Worm (Caenorhabditis elegans) whole organism, young adult: ENCODE measurements around the gene lin-13.

Experiments used
- B0035.1 ChIP-seq: sonication (generic microtip); optimal IDR thresholded peaks from 2 replicates; lab custom pipeline; 2016; ENCODE audit warnings: missing genetic modification characterization, mild to moderate bottlenecking, missing compliant biosample characterization, missing genotype, missing genetic modification reagents
- C06A6.2 ChIP-seq: fragments of 200-800 bp; sonication (Bioruptor generic); conservative IDR thresholded peaks from 2 replicates; pipeline ENCODE4 v1.3.6; 2022; ENCODE audit warnings: missing genetic modification characterization, missing compliant biosample characterization
- C17E4.6 ChIP-seq: fragments of 200-800 bp; sonication (Bioruptor generic); IDR thresholded peaks from 2 replicates; pipeline ENCODE4 v1.3.6; 2022; ENCODE audit warnings: missing genetic modification reagents, missing genetic modification characterization, missing compliant biosample characterization
- D2030.7 ChIP-seq: fragments of 200-800 bp; sonication (Bioruptor generic); IDR thresholded peaks from 2 replicates; pipeline ENCODE4 v1.3.6; 2022; ENCODE audit warnings: missing genetic modification reagents, missing genetic modification characterization, missing compliant biosample characterization
- F10E7.11 ChIP-seq: sonication (generic microtip); optimal IDR thresholded peaks from 2 replicates; lab custom pipeline; 2017; ENCODE audit warnings: mild to moderate bottlenecking, missing genetic modification characterization, moderate library complexity, missing compliant biosample characterization
- F22D6.2 ChIP-seq: sonication (generic microtip); optimal IDR thresholded peaks from 2 replicates; lab custom pipeline; 2016; ENCODE audit warnings: mild to moderate bottlenecking, missing genetic modification characterization, missing compliant biosample characterization
- F33H1.4 ChIP-seq: fragments of 200-800 bp; sonication (Bioruptor generic); IDR thresholded peaks from 2 replicates; pipeline ENCODE4 v1.3.6; 2022; ENCODE audit warnings: missing genetic modification reagents, missing genetic modification characterization, missing compliant biosample characterization
- F39B2.1 ChIP-seq: fragments of 200-800 bp; sonication (Bioruptor generic); IDR thresholded peaks from 2 replicates; pipeline ENCODE4 v1.3.6; 2022; ENCODE audit warnings: missing genetic modification reagents, missing genetic modification characterization, missing compliant biosample characterization
- F55B11.4 ChIP-seq: sonication (generic microtip); optimal IDR thresholded peaks from 2 replicates; lab custom pipeline; 2016; ENCODE audit warnings: missing compliant biosample characterization, missing genetic modification characterization, borderline replicate concordance; ENCODE audit not compliant: insufficient read depth
- F57A8.1 ChIP-seq: fragments of 200-800 bp; sonication (Bioruptor generic); optimal IDR thresholded peaks from 2 replicates; lab custom pipeline; 2018; ENCODE audit warnings: mild to moderate bottlenecking, missing genetic modification characterization, moderate library complexity, missing compliant biosample characterization
- F57C9.4 ChIP-seq: sonication (generic microtip); optimal IDR thresholded peaks from 2 replicates; lab custom pipeline; 2017; ENCODE audit warnings: mild to moderate bottlenecking, missing genetic modification characterization, missing compliant biosample characterization
- K12H6.12 ChIP-seq: fragments of 200-800 bp; sonication (Bioruptor generic); optimal IDR thresholded peaks from 2 replicates; lab custom pipeline; 2018; ENCODE audit warnings: mild to moderate bottlenecking, missing genetic modification characterization, missing compliant biosample characterization
- T07F8.4 ChIP-seq: sonication (generic microtip); optimal IDR thresholded peaks from 2 replicates; lab custom pipeline; 2016; ENCODE audit warnings: mild to moderate bottlenecking, missing genetic modification characterization, moderate library complexity, missing compliant biosample characterization
- Y79H2A.3 ChIP-seq: fragments of 200-800 bp; sonication (Bioruptor generic); conservative IDR thresholded peaks from 2 replicates; pipeline ENCODE4 v1.3.6; 2022; ENCODE audit warnings: missing genetic modification reagents, missing genetic modification characterization, missing compliant biosample characterization
- ZK185.1 ChIP-seq: sonication (generic microtip); optimal IDR thresholded peaks from 2 replicates; lab custom pipeline; 2016; ENCODE audit warnings: mild to moderate bottlenecking, missing genetic modification characterization, missing compliant biosample characterization; ENCODE audit not compliant: poor library complexity, severe bottlenecking
- aptf-2 ChIP-seq: fragments of 200-800 bp; sonication (Bioruptor generic); conservative IDR thresholded peaks from 2 replicates; pipeline ENCODE4 v1.3.6; 2022; ENCODE audit warnings: missing genetic modification reagents, missing genetic modification characterization, missing compliant biosample characterization
- aptf-3 ChIP-seq: fragments of 200-800 bp; sonication (Bioruptor generic); IDR thresholded peaks from 2 replicates; pipeline ENCODE4 v1.3.6; 2022; ENCODE audit warnings: missing genetic modification characterization, missing compliant biosample characterization
- ccch-3 ChIP-seq: fragments of 200-800 bp; sonication (Bioruptor generic); optimal IDR thresholded peaks from 2 replicates; lab custom pipeline; 2018; ENCODE audit warnings: mild to moderate bottlenecking, missing genetic modification characterization, missing compliant biosample characterization
- cebp-1 ChIP-seq, 2 experiments: fragments of 200-800 bp in 1 of 2; sonication (Bioruptor generic) in 1 of 2; sonication (generic microtip) in 1 of 2; IDR thresholded peaks in 1 of 2; optimal IDR thresholded peaks in 1 of 2; 2 replicates each; pipeline versions ENCODE4 v1.3.6 to Lab custom; 2017 to 2022; ENCODE audit warnings: missing compliant biosample characterization in 2 of 2, missing genetic modification characterization in 2 of 2, mild to moderate bottlenecking in 1 of 2, missing genetic modification reagents in 1 of 2, moderate library complexity in 1 of 2
- chd-7 ChIP-seq: sonication (generic microtip); optimal IDR thresholded peaks from 2 replicates; lab custom pipeline; 2016; ENCODE audit warnings: mild to moderate bottlenecking, missing genetic modification characterization, moderate library complexity, missing compliant biosample characterization
- dpff-1 ChIP-seq: sonication (generic microtip); optimal IDR thresholded peaks from 2 replicates; lab custom pipeline; 2017; ENCODE audit warnings: mild to moderate bottlenecking, missing genetic modification characterization, missing compliant biosample characterization
- egl-44 ChIP-seq: fragments of 200-800 bp; sonication (Bioruptor generic); IDR thresholded peaks from 2 replicates; pipeline ENCODE4 v1.3.6; 2022; ENCODE audit warnings: missing genetic modification reagents, missing genetic modification characterization, missing compliant biosample characterization
- fkh-3 ChIP-seq: sonication (generic microtip); optimal IDR thresholded peaks from 2 replicates; lab custom pipeline; 2016; ENCODE audit warnings: mild to moderate bottlenecking, missing genetic modification characterization, missing compliant biosample characterization
- hlh-26 ChIP-seq: fragments of 200-800 bp; sonication (Bioruptor generic); conservative IDR thresholded peaks from 2 replicates; pipeline ENCODE4 v1.3.6; 2022; ENCODE audit warnings: missing genetic modification reagents, missing genetic modification characterization, missing compliant biosample characterization
- lag-1 ChIP-seq: fragments of 200-800 bp; sonication (Bioruptor generic); IDR thresholded peaks from 2 replicates; pipeline ENCODE4 v1.3.6; 2022; ENCODE audit warnings: missing genetic modification reagents, missing genetic modification characterization, missing compliant biosample characterization
- let-607 ChIP-seq, 2 experiments: fragments of 200-800 bp in 1 of 2; sonication (Bioruptor generic) in 1 of 2; sonication (generic microtip) in 1 of 2; optimal IDR thresholded peaks; 2 replicates each; lab custom pipeline; 2016 to 2018; ENCODE audit warnings: mild to moderate bottlenecking in 2 of 2, missing compliant biosample characterization in 2 of 2, missing genetic modification characterization in 2 of 2, moderate library complexity in 2 of 2, missing genotype in 1 of 2
- lin-26 ChIP-seq: fragments of 200-800 bp; sonication (Bioruptor generic); IDR thresholded peaks from 2 replicates; pipeline ENCODE4 v1.3.6; 2022; ENCODE audit warnings: missing genetic modification reagents, missing genetic modification characterization, missing compliant biosample characterization
- lin-35 ChIP-seq, 3 experiments: fragments of 150-350 bp in 2 of 3; sonication (generic microtip) in 1 of 3; optimal IDR thresholded peaks; 2 replicates each; lab custom pipeline; 2014 to 2018; ENCODE audit warnings: missing biosample characterization in 3 of 3, missing genetic modification characterization in 3 of 3, missing genetic modification reagents in 3 of 3
- lin-40 ChIP-seq: sonication (generic microtip); optimal IDR thresholded peaks from 2 replicates; lab custom pipeline; 2016; ENCODE audit warnings: missing genetic modification characterization, mild to moderate bottlenecking, missing compliant biosample characterization, missing genotype, missing genetic modification reagents
- lsl-1 ChIP-seq: fragments of 200-800 bp; sonication (Bioruptor generic); optimal IDR thresholded peaks from 2 replicates; lab custom pipeline; 2018; ENCODE audit warnings: mild to moderate bottlenecking, missing genetic modification characterization, moderate library complexity, missing compliant biosample characterization
- madf-6 ChIP-seq: fragments of 200-800 bp; sonication (Bioruptor generic); IDR thresholded peaks from 2 replicates; pipeline ENCODE4 v1.3.6; 2022; ENCODE audit warnings: missing genetic modification reagents, missing genetic modification characterization, missing compliant biosample characterization
- pha-4 ChIP-seq: fragments of 150-350 bp; sonication (generic microtip); optimal IDR thresholded peaks from 2 replicates; lab custom pipeline; 2014; ENCODE audit warnings: missing biosample characterization, missing genetic modification reagents, missing genetic modification characterization
- repo-1 ChIP-seq: sonication (generic microtip); optimal IDR thresholded peaks from 2 replicates; lab custom pipeline; 2017; ENCODE audit warnings: mild to moderate bottlenecking, missing genetic modification characterization, missing compliant biosample characterization
- rpc-1 ChIP-seq, 2 experiments: fragments of 150-350 bp in 1 of 2; sonication (generic microtip) in 1 of 2; optimal IDR thresholded peaks; 2 replicates each; lab custom pipeline; 2014 to 2018; ENCODE audit warnings: missing biosample characterization in 1 of 2, missing genetic modification characterization in 1 of 2, missing genetic modification reagents in 1 of 2, missing genotype in 1 of 2
- snpc-3.4 ChIP-seq: sonication (generic microtip); optimal IDR thresholded peaks from 2 replicates; lab custom pipeline; 2017; ENCODE audit warnings: missing genetic modification characterization, mild to moderate bottlenecking, missing compliant biosample characterization, antibody characterized with exemption, moderate library complexity, missing genotype, missing genetic modification reagents
- snpc-4 ChIP-seq, 5 experiments: fragments of 150-350 bp in 1 of 5; sonication (generic microtip) in 4 of 5; optimal IDR thresholded peaks; 2 replicates each; lab custom pipeline; 2014 to 2018; ENCODE audit warnings: missing genetic modification characterization in 5 of 5, missing biosample characterization in 3 of 5, antibody characterized with exemption in 2 of 5, mild to moderate bottlenecking in 2 of 5, missing compliant biosample characterization in 2 of 5, missing genotype in 2 of 5, moderate library complexity in 2 of 5, missing genetic modification reagents in 1 of 5
- somi-1 ChIP-seq: fragments of 200-800 bp; sonication (Bioruptor generic); optimal IDR thresholded peaks from 2 replicates; lab custom pipeline; 2018; ENCODE audit warnings: mild to moderate bottlenecking, missing genetic modification characterization, missing compliant biosample characterization
- sptf-2 ChIP-seq: fragments of 200-800 bp; sonication (Bioruptor generic); optimal IDR thresholded peaks from 2 replicates; lab custom pipeline; 2018; ENCODE audit warnings: mild to moderate bottlenecking, missing genetic modification characterization, missing compliant biosample characterization
- tbx-9 ChIP-seq: sonication (generic microtip); optimal IDR thresholded peaks from 2 replicates; lab custom pipeline; 2016; ENCODE audit warnings: borderline replicate concordance, missing genetic modification characterization, inconsistent platforms, missing compliant biosample characterization
- unc-130 ChIP-seq: sonication (generic microtip); optimal IDR thresholded peaks from 2 replicates; lab custom pipeline; 2016; ENCODE audit warnings: missing genetic modification reagents, missing genetic modification characterization, missing compliant biosample characterization
- zfh-2 ChIP-seq: fragments of 200-800 bp; sonication (Bioruptor generic); conservative IDR thresholded peaks from 2 replicates; pipeline ENCODE4 v1.3.6; 2022; ENCODE audit warnings: missing genetic modification reagents, missing genetic modification characterization, missing compliant biosample characterization
- zim-3 ChIP-seq: sonication (generic microtip); optimal IDR thresholded peaks from 2 replicates; lab custom pipeline; 2017; ENCODE audit warnings: mild to moderate bottlenecking, missing genetic modification characterization, moderate library complexity, missing compliant biosample characterization
- ztf-22 ChIP-seq: fragments of 200-800 bp; sonication (Bioruptor generic); optimal IDR thresholded peaks from 2 replicates; lab custom pipeline; 2018; ENCODE audit warnings: mild to moderate bottlenecking, missing genetic modification characterization, moderate library complexity, missing compliant biosample characterization
- ztf-26 ChIP-seq: sonication (generic microtip); optimal IDR thresholded peaks from 2 replicates; lab custom pipeline; 2017; ENCODE audit warnings: missing genetic modification characterization, missing compliant biosample characterization
- ztf-28 ChIP-seq: fragments of 200-800 bp; sonication (Bioruptor generic); IDR thresholded peaks from 2 replicates; pipeline ENCODE4 v1.3.6; 2022; ENCODE audit warnings: missing genetic modification reagents, missing genetic modification characterization, missing compliant biosample characterization

lin-13 gene

DNA sequence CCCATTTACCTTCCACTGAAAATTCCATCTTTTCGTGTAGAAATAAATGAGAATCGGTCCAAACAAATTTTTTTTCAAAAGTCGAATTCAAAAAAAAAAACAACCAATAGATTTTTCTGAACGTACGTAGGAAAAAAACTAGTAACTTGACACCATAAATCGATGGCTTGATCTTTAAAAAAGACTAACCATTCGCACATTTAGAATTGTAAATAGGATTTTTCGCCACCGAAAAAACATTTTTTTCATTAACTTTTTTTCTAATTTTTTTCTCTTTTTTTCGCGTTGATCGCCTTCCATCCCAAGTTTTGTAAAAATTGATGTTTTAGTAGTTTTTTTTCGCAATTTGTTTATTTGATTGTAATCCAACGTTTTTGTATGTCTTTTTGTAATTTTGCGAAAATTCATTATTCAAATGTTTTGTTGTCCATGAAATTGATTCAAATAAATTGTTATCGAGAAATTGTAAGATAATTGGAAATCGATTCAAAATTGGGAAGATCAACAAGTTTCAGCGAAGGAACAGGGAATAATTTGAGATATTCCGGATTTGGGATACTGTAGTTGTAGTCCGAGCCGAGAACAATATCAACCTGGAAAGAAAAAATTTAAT is 28.5 kb upstream of the lin-13 start:
- no peak for TF ChIP-seq F39B2.1
- no peak for TF ChIP-seq lsl-1 (GFP tag; lab: Kevin White, UChicago)
- peak; percentile 52 for TF ChIP-seq chd-7 (tag; lab: Kevin White, UChicago)
- no peak for TF ChIP-seq ztf-28 (GFP tag; lab: Robert Waterston, UW)
- no peak for TF ChIP-seq snpc-4 (GFP tag; optimal IDR thresholded peaks at IDR 0.05; lab: Kevin White, UChicago)
- no peak for TF ChIP-seq snpc-4 (tag; optimal IDR thresholded peaks at IDR 0.05; lab: Kevin White, UChicago)
- TF ChIP-seq lag-1 (GFP tag; lab: Robert Waterston, UW) = no peak
- no peak for TF ChIP-seq pha-4 (tag; lab: Kevin White, UChicago)
- no peak for TF ChIP-seq lin-40 (tag; lab: Kevin White, UChicago)
- TF ChIP-seq somi-1 = no peak
- no peak for TF ChIP-seq fkh-3 (tag; lab: Kevin White, UChicago)
- TF ChIP-seq D2030.7 (GFP tag; lab: Robert Waterston, UW) = no peak
- TF ChIP-seq madf-6 (GFP tag; lab: Robert Waterston, UW) = no peak
- TF ChIP-seq aptf-2 = 0 out of 2 replicates have a peak, but pooled peaks have one; percentile 11
- TF ChIP-seq cebp-1 (GFP tag; IDR thresholded peaks at IDR 0.05; lab: Robert Waterston, UW) = no peak
- TF ChIP-seq cebp-1 (tag; optimal IDR thresholded peaks at IDR 0.05; lab: Kevin White, UChicago) = peak; percentile 14
- peak; percentile 11 for TF ChIP-seq repo-1
- TF ChIP-seq F10E7.11 = peak; percentile 52
- TF ChIP-seq ztf-26 (tag; lab: Kevin White, UChicago) = peak; percentile 8
- TF ChIP-seq T07F8.4 = no peak
- no peak for TF ChIP-seq F57A8.1 (GFP tag; lab: Kevin White, UChicago)
- 0 out of 2 replicates have a peak, but pooled peaks have one; percentile 49 for TF ChIP-seq C06A6.2 (GFP tag; lab: Robert Waterston, UW)
- no peak for TF ChIP-seq hlh-26
- no peak for TF ChIP-seq F33H1.4 (GFP tag; lab: Robert Waterston, UW)
- no peak for TF ChIP-seq egl-44 (GFP tag; lab: Robert Waterston, UW)
- TF ChIP-seq ccch-3 (GFP tag; lab: Kevin White, UChicago) = no peak
- peak in 1 of 3 experiments; percentile 40 for TF ChIP-seq lin-35 (GFP tag; optimal IDR thresholded peaks at IDR 0.05; lab: Kevin White, UChicago)
- peak in 1 of 2 experiments; percentile 26 for TF ChIP-seq let-607 (tag; optimal IDR thresholded peaks at IDR 0.05; lab: Kevin White, UChicago)
- no peak for TF ChIP-seq C17E4.6
- no peak for TF ChIP-seq F22D6.2 (tag; lab: Kevin White, UChicago)
- no peak for TF ChIP-seq zfh-2 (GFP tag; lab: Robert Waterston, UW)
- TF ChIP-seq unc-130 (GFP tag; lab: Kevin White, UChicago) = no peak
- TF ChIP-seq tbx-9 (tag; lab: Kevin White, UChicago) = no peak
- peak; percentile 59 for TF ChIP-seq zim-3 (tag; lab: Kevin White, UChicago)
- TF ChIP-seq K12H6.12 (tag; lab: Kevin White, UChicago) = no peak
- TF ChIP-seq B0035.1 (tag; lab: Kevin White, UChicago) = no peak
- TF ChIP-seq Y79H2A.3 (GFP tag; lab: Robert Waterston, UW) = no peak
- TF ChIP-seq ztf-22 = no peak
- no peak for TF ChIP-seq rpc-1 (optimal IDR thresholded peaks at IDR 0.05; lab: Kevin White, UChicago)
- TF ChIP-seq rpc-1 (tag; optimal IDR thresholded peaks at IDR 0.05; lab: Kevin White, UChicago) = no peak
- no peak for TF ChIP-seq F55B11.4 (tag; lab: Kevin White, UChicago)
- TF ChIP-seq ZK185.1 (tag; lab: Kevin White, UChicago) = peak; percentile 51
- TF ChIP-seq sptf-2 (GFP tag; lab: Kevin White, UChicago) = no peak
- no peak for TF ChIP-seq snpc-3.4 (tag; lab: Kevin White, UChicago)
- TF ChIP-seq lin-26 (GFP tag; lab: Robert Waterston, UW) = no peak
- TF ChIP-seq aptf-3 (GFP tag; lab: Robert Waterston, UW) = no peak; the same call in 1 of the 2 replicates
- peak; percentile 74 for TF ChIP-seq dpff-1 (tag; lab: Kevin White, UChicago)
- TF ChIP-seq F57C9.4 (tag; lab: Kevin White, UChicago) = no peak
